Worm (Caenorhabditis elegans) whole organism, L4/young adult: ENCODE data around the gene Y7A5A.10.

Source experiments
- W03F9.2 ChIP-seq: fragments of 150-350 bp; optimal IDR thresholded peaks from 2 replicates; lab custom pipeline; 2014; ENCODE audit warnings: missing biosample characterization, missing genetic modification characterization
- him-1 ChIP-seq: sonication (generic microtip); optimal IDR thresholded peaks from 2 replicates; lab custom pipeline; 2016; ENCODE audit warnings: missing genotype, missing genetic modification reagents, missing genetic modification characterization, missing compliant biosample characterization

- TF ChIP-seq him-1 (tag; lab: Kevin White, UChicago), result no peak
- no peak for TF ChIP-seq W03F9.2 (tag; lab: Kevin White, UChicago)
These were observed 47.1 kb downstream of the Y7A5A.10 start for ce11 chrX:15747814-15748213.
